Fruit fly (Drosophila melanogaster) S2 (cell line): ENCODE measurements around the gene CG43318.

Source experiments
- CG8478 ChIP-seq: fragments of >200 bp; optimal IDR thresholded peaks from 2 replicates; lab custom pipeline; 2018
- CTCF ChIP-seq, 2 experiments: fragments of >200 bp; optimal IDR thresholded peaks; 2 replicates each; lab custom pipeline; 2018

dm6 chr3R:15836864-15837824, 3.9 kb upstream of the CG43318 start, which contains the start of the genes ND-23 and spn-E:
- TF ChIP-seq CTCF (optimal IDR thresholded peaks at IDR 0.05; lab: Kevin White, UChicago) (no peak), CG8478 (lab: Kevin White, UChicago) (no peak)
